Fruit fly (Drosophila melanogaster) whole organism, pupa: Measurements from ENCODE around the gene CG6051.

Source experiments
- CG10348 ChIP-seq: fragments of 200-800 bp; sonication (Bioruptor generic); IDR thresholded peaks from 2 replicates; pipeline ENCODE4 v1.3.6; 2022; ENCODE audit warnings: missing biosample characterization, missing genetic modification characterization
- CG12605 ChIP-seq: fragments of 200-800 bp; sonication (Bioruptor generic); IDR thresholded peaks from 2 replicates; pipeline ENCODE4 v1.3.6; 2022; ENCODE audit warnings: missing biosample characterization, missing genetic modification characterization
- CG13204 ChIP-seq: fragments of 200-800 bp; sonication (Bioruptor generic); optimal IDR thresholded peaks from 2 replicates; lab custom pipeline; 2018; ENCODE audit warnings: missing biosample characterization, mild to moderate bottlenecking, missing genetic modification characterization, moderate library complexity
- CG14655 ChIP-seq: fragments of 200-800 bp; sonication (Bioruptor generic); optimal IDR thresholded peaks from 3 replicates; lab custom pipeline; 2017; ENCODE audit warnings: mild to moderate bottlenecking, missing biosample characterization, missing genetic modification reagents, missing genetic modification characterization
- CG15710 ChIP-seq: fragments of 200-800 bp; sonication (Bioruptor generic); optimal IDR thresholded peaks from 2 replicates; lab custom pipeline; 2018; ENCODE audit warnings: missing biosample characterization, mild to moderate bottlenecking, missing genetic modification characterization, moderate library complexity
- CG17806 ChIP-seq: fragments of 200-800 bp; sonication (Bioruptor generic); optimal IDR thresholded peaks from 2 replicates; lab custom pipeline; 2018; ENCODE audit warnings: missing biosample characterization, mild to moderate bottlenecking, missing genetic modification characterization, moderate library complexity
- CG32121 ChIP-seq: fragments of 200-800 bp; sonication (Bioruptor generic); IDR thresholded peaks from 2 replicates; pipeline ENCODE4 v1.3.6; 2022; ENCODE audit warnings: missing biosample characterization, missing genetic modification characterization
- CG34367 ChIP-seq: fragments of 200-800 bp; sonication (Bioruptor generic); optimal IDR thresholded peaks from 2 replicates; lab custom pipeline; 2018; ENCODE audit warnings: missing biosample characterization, mild to moderate bottlenecking, missing genetic modification characterization
- CG4496 ChIP-seq: fragments of 200-800 bp; sonication (Bioruptor generic); IDR thresholded peaks from 3 replicates; pipeline ENCODE4 v1.3.6; 2022; ENCODE audit warnings: missing biosample characterization, missing genetic modification characterization
- CG8159 ChIP-seq: fragments of 200-800 bp; sonication (Bioruptor generic); optimal IDR thresholded peaks from 3 replicates; lab custom pipeline; 2018; ENCODE audit warnings: missing biosample characterization, mild to moderate bottlenecking, missing genetic modification characterization, moderate library complexity
- CG8301 ChIP-seq: fragments of 200-800 bp; sonication (Bioruptor generic); optimal IDR thresholded peaks from 2 replicates; lab custom pipeline; 2018; ENCODE audit warnings: missing biosample characterization, mild to moderate bottlenecking, missing genetic modification characterization
- CG9948 ChIP-seq: fragments of 200-800 bp; sonication (Bioruptor generic); optimal IDR thresholded peaks from 2 replicates; lab custom pipeline; 2018; ENCODE audit warnings: missing biosample characterization, mild to moderate bottlenecking, missing genetic modification characterization, moderate library complexity
- D1 ChIP-seq: fragments of 200-800 bp; sonication (Bioruptor generic); optimal IDR thresholded peaks from 2 replicates; lab custom pipeline; 2018; ENCODE audit warnings: missing biosample characterization, mild to moderate bottlenecking, missing genetic modification characterization, moderate library complexity
- EcR ChIP-seq: fragments of 200-800 bp; sonication (Bioruptor generic); optimal IDR thresholded peaks from 3 replicates; lab custom pipeline; 2019; ENCODE audit warnings: missing biosample characterization, missing genetic modification characterization, mild to moderate bottlenecking, moderate library complexity, missing genetic modification reagents
- Ets98B ChIP-seq: fragments of 200-800 bp; sonication (Bioruptor generic); IDR thresholded peaks from 2 replicates; pipeline ENCODE4 v1.3.6; 2022; ENCODE audit warnings: missing biosample characterization, missing genetic modification characterization
- Pif1A ChIP-seq: fragments of 200-800 bp; sonication (Bioruptor generic); optimal IDR thresholded peaks from 3 replicates; lab custom pipeline; 2016; ENCODE audit warnings: missing biosample characterization, missing genetic modification characterization
- Pif1B ChIP-seq: fragments of 200-800 bp; sonication (Bioruptor generic); optimal IDR thresholded peaks from 3 replicates; lab custom pipeline; 2016; ENCODE audit warnings: missing biosample characterization, missing genetic modification characterization
- Snoo ChIP-seq: fragments of 200-800 bp; sonication (Bioruptor generic); optimal IDR thresholded peaks from 3 replicates; lab custom pipeline; 2017; ENCODE audit warnings: missing biosample characterization, mild to moderate bottlenecking, missing genetic modification characterization, inconsistent platforms
- fd96Ca ChIP-seq: fragments of 200-800 bp; sonication (Bioruptor generic); IDR thresholded peaks from 3 replicates; pipeline ENCODE4 v1.3.6; 2022; ENCODE audit warnings: missing biosample characterization, missing genetic modification characterization
- gl ChIP-seq: fragments of 200-800 bp; sonication (Bioruptor generic); optimal IDR thresholded peaks from 2 replicates; lab custom pipeline; 2018; ENCODE audit warnings: missing biosample characterization, mild to moderate bottlenecking, missing genetic modification characterization
- rn ChIP-seq: fragments of 200-800 bp; sonication (Bioruptor generic); IDR thresholded peaks from 2 replicates; pipeline ENCODE4 v1.3.6; 2022; ENCODE audit warnings: missing biosample characterization, missing genetic modification characterization

The CG6051 gene

DNA sequence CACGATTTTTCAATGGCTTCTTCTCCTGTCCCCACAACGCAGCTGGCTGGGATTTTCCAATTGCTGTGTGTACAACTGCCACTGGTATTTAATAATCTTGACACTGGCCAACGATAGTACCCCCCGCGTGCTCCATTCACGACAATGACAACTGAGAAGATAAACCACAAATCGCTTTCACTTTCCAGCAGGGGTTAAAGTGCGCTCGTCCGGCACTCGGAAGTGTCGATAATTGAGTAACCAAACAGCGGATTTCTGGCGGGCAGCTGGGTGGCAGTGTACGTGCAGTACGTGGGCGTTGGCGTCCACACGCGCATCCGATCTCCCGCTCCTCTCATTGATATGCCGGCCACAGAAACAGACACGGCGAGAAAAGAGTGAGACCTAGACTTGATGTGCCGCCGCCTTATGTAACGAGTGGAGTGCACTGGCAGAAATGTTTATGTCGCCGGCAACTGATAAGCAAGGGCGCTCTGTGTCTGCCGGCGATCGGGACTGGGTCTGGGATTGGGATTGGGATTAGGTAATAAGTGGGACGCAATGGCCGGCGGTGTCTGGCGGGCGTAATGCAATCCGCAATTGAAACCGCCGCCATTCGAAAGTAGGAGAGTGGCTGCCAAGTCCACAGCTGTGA is 16.0 kb downstream of the CG6051 start:
- TF ChIP-seq CG4496 (0 out of 3 replicates have a peak, but pooled peaks have one; percentile 17), fd96Ca (GFP tag; lab: Robert Waterston, UW) (no peak)

DNA sequence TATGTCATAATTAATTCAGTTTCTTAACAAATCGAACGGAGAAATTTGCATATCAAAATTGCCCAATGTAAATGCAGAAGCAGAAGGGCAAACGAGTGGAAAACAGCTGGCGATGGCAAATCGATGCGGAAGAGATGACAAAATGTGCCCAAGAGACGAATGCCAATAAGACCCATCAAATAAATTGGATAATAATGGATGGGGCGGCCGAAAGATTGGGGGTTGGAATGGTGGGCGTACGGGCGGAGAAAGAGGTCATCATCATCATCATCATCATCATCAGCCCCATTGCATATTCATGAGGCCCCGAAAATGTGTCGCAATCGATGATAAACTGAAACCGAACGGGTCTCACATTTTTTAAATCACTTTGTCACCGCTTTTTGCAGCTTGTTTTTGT is 16.9 kb downstream of the CG6051 start:
- TF ChIP-seq EcR (GFP tag; lab: Kevin White, UChicago) (no peak), CG14655 (no peak), CG8159 (no peak), CG34367 (no peak)
- TF ChIP-seq, all 21 proteins: peak for 0

- no peak for TF ChIP-seq CG8159
Observed at dm6 chr3R:27131408-27131807, 19.5 kb downstream of the CG6051 start.

DNA sequence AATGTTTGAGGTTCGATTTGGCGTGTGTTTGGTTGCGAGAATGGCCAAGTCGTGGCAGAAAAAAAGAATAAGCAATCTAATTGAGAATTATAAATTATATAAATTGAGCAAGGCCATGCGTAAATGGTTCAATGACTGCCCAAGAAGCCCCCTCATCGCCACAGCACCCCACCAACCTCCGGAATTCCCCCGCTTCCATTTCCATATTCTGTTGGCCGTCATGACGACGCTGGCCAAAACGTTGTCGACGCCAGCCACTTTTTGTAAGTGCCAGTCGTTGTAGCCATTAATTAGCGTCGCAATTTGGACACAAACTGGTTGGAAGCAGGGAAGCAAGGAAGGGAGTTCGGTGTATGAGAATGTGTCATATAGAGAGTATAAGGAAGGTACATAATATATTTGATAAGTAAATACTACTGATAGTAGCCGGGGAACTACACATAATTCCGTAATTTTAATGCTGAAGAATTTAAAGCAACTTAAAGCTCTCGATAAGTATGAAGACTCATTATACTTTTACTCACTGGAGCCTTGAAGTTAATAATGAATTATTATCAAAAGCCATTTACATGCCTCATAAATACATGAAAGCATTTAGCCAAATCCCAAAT is 20.2 kb downstream of the CG6051 start:
- no peak for TF ChIP-seq Ets98B (GFP tag; lab: Robert Waterston, UW)
- 0 out of 3 replicates have a peak, but pooled peaks have one; percentile 7 for TF ChIP-seq CG4496
- TF ChIP-seq EcR (GFP tag; lab: Kevin White, UChicago) = peak; percentile 74
- no peak for TF ChIP-seq CG8159
- TF ChIP-seq Snoo = no peak
- no peak for TF ChIP-seq CG12605
- TF ChIP-seq, all 21 proteins: peak for 2

dm6 chr3R:27129580-27130385 is 21.1 kb downstream of the CG6051 start:
- TF ChIP-seq CG10348 (GFP tag; lab: Robert Waterston, UW) (no peak), CG8301 (tag; lab: Kevin White, UChicago) (peak; percentile 57), EcR (GFP tag; lab: Kevin White, UChicago) (peak; percentile 91), D1 (tag; lab: Kevin White, UChicago) (no peak), CG9948 (tag; lab: Kevin White, UChicago) (peak; percentile 35), Pif1B (GFP tag; lab: Kevin White, UChicago) (peak; percentile 68), CG13204 (no peak), Ets98B (GFP tag; lab: Robert Waterston, UW) (peak; percentile 78), CG17806 (tag; lab: Kevin White, UChicago) (peak; percentile 66), Pif1A (GFP tag; lab: Kevin White, UChicago) (peak; percentile 86), fd96Ca (GFP tag; lab: Robert Waterston, UW) (peak; percentile 73), CG14655 (no peak), CG8159 (no peak), CG12605 (peak; percentile 61; the same call in 1 of the 2 replicates), CG34367 (peak; percentile 45), CG4496 (peak; percentile 88), CG15710 (tag; lab: Kevin White, UChicago) (peak; percentile 68), CG32121 (peak; percentile 73), gl (peak; percentile 5), Snoo (peak; percentile 70), rn (peak; percentile 59; the same call in 1 of the 2 replicates)

DNA sequence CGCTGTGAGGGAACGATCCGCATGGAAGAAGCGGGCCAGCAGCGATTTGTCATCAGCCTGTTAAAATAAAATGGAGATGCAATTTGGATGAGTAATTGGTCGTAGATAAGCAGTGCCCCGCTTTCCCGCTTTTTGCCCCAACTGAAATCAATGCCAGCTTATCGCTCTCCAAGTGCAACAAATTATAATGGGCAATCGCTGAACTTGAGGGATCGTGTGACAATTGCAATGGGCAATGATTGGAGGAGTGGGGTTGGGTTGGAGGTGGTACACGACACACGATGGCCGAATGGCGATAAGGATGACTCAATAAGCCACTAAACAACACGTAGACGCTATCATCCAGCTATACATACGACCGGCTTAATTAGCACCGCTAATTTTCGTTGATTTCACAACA is 22.1 kb downstream of the CG6051 start:
- no peak for TF ChIP-seq Snoo
- no peak for TF ChIP-seq CG12605
- TF ChIP-seq CG13204 = no peak
- TF ChIP-seq CG17806 (tag; lab: Kevin White, UChicago) = no peak
- no peak for TF ChIP-seq CG8301 (tag; lab: Kevin White, UChicago)
- TF ChIP-seq Pif1B (GFP tag; lab: Kevin White, UChicago) = no peak
- TF ChIP-seq CG15710 (tag; lab: Kevin White, UChicago) = no peak
- TF ChIP-seq CG32121 = no peak
- no peak for TF ChIP-seq CG14655
- TF ChIP-seq CG4496 = no peak
- TF ChIP-seq D1 (tag; lab: Kevin White, UChicago) = no peak
- no peak for TF ChIP-seq gl
- no peak for TF ChIP-seq EcR (GFP tag; lab: Kevin White, UChicago)
- TF ChIP-seq Ets98B (GFP tag; lab: Robert Waterston, UW) = no peak
- TF ChIP-seq CG8159 = no peak
- TF ChIP-seq rn = no peak
- no peak for TF ChIP-seq CG9948 (tag; lab: Kevin White, UChicago)
- TF ChIP-seq Pif1A (GFP tag; lab: Kevin White, UChicago) = no peak
- no peak for TF ChIP-seq CG34367

dm6 chr3R:27124588-27124987 is 26.3 kb downstream of the CG6051 start, which contains the start of gene CG6059:
Gene CG6059, minus strand, starts transcription at chr3R:27124688.
- TF ChIP-seq Ets98B (GFP tag; lab: Robert Waterston, UW) (no peak), CG32121 (no peak), CG9948 (tag; lab: Kevin White, UChicago) (no peak), CG13204 (no peak), CG8301 (tag; lab: Kevin White, UChicago) (no peak), gl (no peak), EcR (GFP tag; lab: Kevin White, UChicago) (no peak), CG4496 (no peak), D1 (tag; lab: Kevin White, UChicago) (no peak), CG8159 (no peak), Pif1B (GFP tag; lab: Kevin White, UChicago) (no peak), Pif1A (GFP tag; lab: Kevin White, UChicago) (no peak)
